Fruit fly (Drosophila melanogaster) whole organism, embryonic: Measurements from ENCODE around the gene Btnd.
A peak's percentile ranks its signal among the peaks of the same experiment; 100 is the strongest.

Experiments
- Asciz ChIP-seq: fragments of 200-800 bp; sonication (Bioruptor generic); optimal IDR thresholded peaks from 2 replicates; lab custom pipeline; 2017; ENCODE audit warnings: missing biosample characterization, mild to moderate bottlenecking, missing genetic modification characterization, missing genetic modification reagents
- C15 ChIP-seq: fragments of 200-800 bp; sonication (Bioruptor generic); IDR thresholded peaks from 3 replicates; pipeline ENCODE4 v1.3.6; 2022; ENCODE audit warnings: missing biosample characterization, missing genetic modification characterization
- CG11247 ChIP-seq: fragments of 200-800 bp; sonication (Bioruptor generic); IDR thresholded peaks from 2 replicates; pipeline ENCODE4 v1.3.6; 2022; ENCODE audit warnings: missing biosample characterization, missing genetic modification characterization
- CG11695 ChIP-seq: fragments of 200-800 bp; sonication (Bioruptor generic); IDR thresholded peaks from 3 replicates; pipeline ENCODE4 v1.3.6; 2022; ENCODE audit warnings: missing biosample characterization, missing genetic modification characterization
- CG13775 ChIP-seq: fragments of 200-800 bp; sonication (Bioruptor generic); optimal IDR thresholded peaks from 3 replicates; lab custom pipeline; 2017; ENCODE audit warnings: missing biosample characterization, mild to moderate bottlenecking, missing genetic modification characterization
- CG15514 ChIP-seq: fragments of 200-800 bp; sonication (Bioruptor generic); optimal IDR thresholded peaks from 3 replicates; lab custom pipeline; 2017; ENCODE audit warnings: missing biosample characterization, missing genetic modification characterization, mild to moderate bottlenecking, moderate library complexity, missing genetic modification reagents
- CG16815 ChIP-seq: fragments of 200-800 bp; sonication (Bioruptor generic); optimal IDR thresholded peaks from 3 replicates; lab custom pipeline; 2017; ENCODE audit warnings: missing biosample characterization, mild to moderate bottlenecking, missing genetic modification characterization
- CG17359 ChIP-seq: fragments of 200-800 bp; sonication (Bioruptor generic); optimal IDR thresholded peaks from 3 replicates; lab custom pipeline; 2018; ENCODE audit warnings: missing biosample characterization, mild to moderate bottlenecking, missing genetic modification characterization, moderate library complexity
- CG2120 ChIP-seq: fragments of 200-800 bp; sonication (Bioruptor generic); optimal IDR thresholded peaks from 3 replicates; lab custom pipeline; 2016; ENCODE audit warnings: missing biosample characterization, missing genetic modification characterization
- CG30403 ChIP-seq: fragments of 200-800 bp; sonication (Bioruptor generic); optimal IDR thresholded peaks from 3 replicates; lab custom pipeline; 2016; ENCODE audit warnings: missing biosample characterization, missing genetic modification characterization
- CG30431 ChIP-seq: fragments of 200-800 bp; sonication (Bioruptor generic); optimal IDR thresholded peaks from 2 replicates; lab custom pipeline; 2017; ENCODE audit warnings: missing biosample characterization, missing genetic modification characterization
- CG43689 ChIP-seq: fragments of 200-800 bp; sonication (Bioruptor generic); IDR thresholded peaks from 2 replicates; pipeline ENCODE4 v1.3.6; 2022; ENCODE audit warnings: missing biosample characterization, missing genetic modification characterization
- CG4707 ChIP-seq: fragments of 200-800 bp; sonication (Bioruptor generic); optimal IDR thresholded peaks from 2 replicates; lab custom pipeline; 2018; ENCODE audit warnings: missing biosample characterization, mild to moderate bottlenecking, missing genetic modification characterization, moderate library complexity
- CG6654 ChIP-seq: fragments of 200-800 bp; sonication (Bioruptor generic); optimal IDR thresholded peaks from 2 replicates; lab custom pipeline; 2017; ENCODE audit warnings: missing biosample characterization, mild to moderate bottlenecking, missing genetic modification characterization
- CG6689 ChIP-seq: fragments of 200-800 bp; sonication (Bioruptor generic); IDR thresholded peaks from 2 replicates; pipeline ENCODE4 v1.3.6; 2022; ENCODE audit warnings: missing biosample characterization, missing genetic modification characterization
- CG7786 ChIP-seq: fragments of 200-800 bp; sonication (Bioruptor generic); optimal IDR thresholded peaks from 2 replicates; lab custom pipeline; 2016; ENCODE audit warnings: missing biosample characterization, missing genetic modification characterization
- CG7928 ChIP-seq: fragments of 200-800 bp; sonication (Bioruptor generic); optimal IDR thresholded peaks from 2 replicates; lab custom pipeline; 2017; ENCODE audit warnings: missing biosample characterization, mild to moderate bottlenecking, missing genetic modification characterization
- CG8281 ChIP-seq: fragments of 200-800 bp; sonication (Bioruptor generic); optimal IDR thresholded peaks from 2 replicates; lab custom pipeline; 2018; ENCODE audit warnings: missing biosample characterization, mild to moderate bottlenecking, missing genetic modification characterization, moderate library complexity
- CTCF ChIP-seq: fragments of 200-800 bp; sonication (Bioruptor generic); optimal IDR thresholded peaks from 2 replicates; lab custom pipeline; 2017; ENCODE audit warnings: missing biosample characterization, mild to moderate bottlenecking, missing genetic modification characterization, moderate library complexity
- Dfd ChIP-seq, 2 experiments: fragments of >200 bp; optimal IDR thresholded peaks; 2 replicates each; lab custom pipeline; 2017; ENCODE audit warnings: missing biosample characterization in 2 of 2, missing genetic modification characterization in 2 of 2
- Dip3 ChIP-seq: fragments of 200-800 bp; sonication (Bioruptor generic); optimal IDR thresholded peaks from 3 replicates; lab custom pipeline; 2016; ENCODE audit warnings: missing biosample characterization, missing genetic modification characterization
- Eip74EF ChIP-seq, 2 experiments: fragments of 200-800 bp in 1 of 2; fragments of >200 bp in 1 of 2; sonication (Bioruptor generic) in 1 of 2; optimal IDR thresholded peaks; 2 replicates each; lab custom pipeline; 2017 to 2019; ENCODE audit warnings: missing biosample characterization in 2 of 2, missing genetic modification characterization in 2 of 2, mild to moderate bottlenecking in 1 of 2, moderate library complexity in 1 of 2
- Ets97D ChIP-seq: fragments of 200-800 bp; sonication (Bioruptor generic); optimal IDR thresholded peaks from 3 replicates; lab custom pipeline; 2016; ENCODE audit warnings: missing biosample characterization, missing genetic modification characterization
- HLH4C ChIP-seq: fragments of 200-800 bp; sonication (Bioruptor generic); IDR thresholded peaks from 3 replicates; pipeline ENCODE4 v1.3.6; 2022; ENCODE audit warnings: missing biosample characterization, missing genetic modification characterization; ENCODE audit not compliant: partially characterized antibody
- Hand ChIP-seq: fragments of 200-800 bp; sonication (Bioruptor generic); optimal IDR thresholded peaks from 2 replicates; lab custom pipeline; 2017; ENCODE audit warnings: mild to moderate bottlenecking, missing biosample characterization, missing genetic modification reagents, missing genetic modification characterization
- Max ChIP-seq: fragments of 200-800 bp; sonication (Bioruptor generic); optimal IDR thresholded peaks from 2 replicates; lab custom pipeline; 2016; ENCODE audit warnings: missing biosample characterization, mild to moderate bottlenecking, missing genetic modification characterization
- NC2α ChIP-seq: fragments of 200-800 bp; sonication (Bioruptor generic); optimal IDR thresholded peaks from 2 replicates; lab custom pipeline; 2016; ENCODE audit warnings: missing biosample characterization, missing genetic modification characterization
- Oaz ChIP-seq: fragments of 200-800 bp; sonication (Bioruptor generic); IDR thresholded peaks from 2 replicates; pipeline ENCODE4 v1.3.6; 2022; ENCODE audit warnings: missing biosample characterization, missing genetic modification characterization
- Opbp ChIP-seq: fragments of 200-800 bp; sonication (Bioruptor generic); IDR thresholded peaks from 3 replicates; pipeline ENCODE4 v1.3.6; 2022; ENCODE audit warnings: missing biosample characterization, missing genetic modification characterization; ENCODE audit not compliant: partially characterized antibody
- Sry-δ ChIP-seq: fragments of 200-800 bp; sonication (Bioruptor generic); optimal IDR thresholded peaks from 2 replicates; lab custom pipeline; 2016; ENCODE audit warnings: missing biosample characterization, missing genetic modification characterization
- Ssrp ChIP-seq: fragments of 200-800 bp; sonication (Bioruptor generic); optimal IDR thresholded peaks from 2 replicates; lab custom pipeline; 2018; ENCODE audit warnings: missing biosample characterization, mild to moderate bottlenecking, missing genetic modification characterization, moderate library complexity
- Stat92E ChIP-seq, 3 experiments: fragments of >200 bp in 2 of 3; fragments of 200-800 bp in 1 of 3; sonication (Bioruptor generic) in 1 of 3; optimal IDR thresholded peaks; 2 replicates each; lab custom pipeline; 2017 to 2019; ENCODE audit warnings: missing biosample characterization in 3 of 3, missing genetic modification characterization in 3 of 3, mild to moderate bottlenecking in 1 of 3, moderate library complexity in 1 of 3
- Xrp1 ChIP-seq: fragments of 200-800 bp; sonication (Bioruptor generic); IDR thresholded peaks from 2 replicates; pipeline ENCODE4 v1.3.6; 2022; ENCODE audit warnings: missing biosample characterization, missing genetic modification characterization
- ac ChIP-seq: fragments of 200-800 bp; sonication (Bioruptor generic); optimal IDR thresholded peaks from 3 replicates; lab custom pipeline; 2017; ENCODE audit warnings: missing biosample characterization, mild to moderate bottlenecking, missing genetic modification characterization
- chm ChIP-seq: fragments of 200-800 bp; sonication (Bioruptor generic); IDR thresholded peaks from 2 replicates; pipeline ENCODE4 v1.3.6; 2022; ENCODE audit warnings: missing biosample characterization, missing genetic modification characterization
- corto ChIP-seq: fragments of 200-800 bp; sonication (Bioruptor generic); optimal IDR thresholded peaks from 2 replicates; lab custom pipeline; 2016; ENCODE audit warnings: missing biosample characterization, mild to moderate bottlenecking, missing genetic modification characterization, moderate library complexity
- dimm ChIP-seq: fragments of 200-800 bp; sonication (Bioruptor generic); IDR thresholded peaks from 2 replicates; pipeline ENCODE4 v1.3.6; 2022; ENCODE audit warnings: missing biosample characterization, missing genetic modification characterization
- disco-r ChIP-seq: fragments of 200-800 bp; sonication (Bioruptor generic); optimal IDR thresholded peaks from 2 replicates; lab custom pipeline; 2016; ENCODE audit warnings: missing biosample characterization, missing genetic modification characterization
- emc ChIP-seq: fragments of 200-800 bp; sonication (Bioruptor generic); optimal IDR thresholded peaks from 2 replicates; lab custom pipeline; 2016; ENCODE audit warnings: missing biosample characterization, missing genetic modification characterization
- esg ChIP-seq: fragments of 200-800 bp; sonication (Bioruptor generic); conservative IDR thresholded peaks from 2 replicates; pipeline ENCODE4 v1.3.6; 2022; ENCODE audit warnings: missing biosample characterization, missing genetic modification characterization
- gem ChIP-seq: fragments of 200-800 bp; sonication (Bioruptor generic); optimal IDR thresholded peaks from 2 replicates; lab custom pipeline; 2019; ENCODE audit warnings: missing biosample characterization, mild to moderate bottlenecking, missing genetic modification characterization, moderate library complexity
- hb ChIP-seq: fragments of 200-800 bp; sonication (Bioruptor generic); IDR thresholded peaks from 3 replicates; pipeline ENCODE4 v1.3.6; 2022; ENCODE audit warnings: missing biosample characterization, missing genetic modification characterization; ENCODE audit not compliant: partially characterized antibody
- prd ChIP-seq, 3 experiments: fragments of >200 bp in 2 of 3; fragments of 200-800 bp in 1 of 3; sonication (Bioruptor generic) in 1 of 3; optimal IDR thresholded peaks in 2 of 3; IDR thresholded peaks in 1 of 3; 2 replicates in 2 of 3; 3 replicates in 1 of 3; pipeline versions ENCODE4 v1.3.6 to Lab custom; 2017 to 2022; ENCODE audit warnings: missing biosample characterization in 1 of 3, missing genetic modification characterization in 1 of 3
- sens-2 ChIP-seq: fragments of 200-800 bp; sonication (Bioruptor generic); IDR thresholded peaks from 2 replicates; pipeline ENCODE4 v1.3.6; 2022; ENCODE audit warnings: missing biosample characterization, missing genetic modification characterization
- stwl ChIP-seq: fragments of 200-800 bp; sonication (Bioruptor generic); optimal IDR thresholded peaks from 3 replicates; lab custom pipeline; 2018; ENCODE audit warnings: missing biosample characterization, mild to moderate bottlenecking, missing genetic modification characterization, moderate library complexity
- tap ChIP-seq: fragments of 200-800 bp; optimal IDR thresholded peaks from 3 replicates; lab custom pipeline; 2019; ENCODE audit warnings: missing biosample characterization, mild to moderate bottlenecking, missing genetic modification characterization, moderate library complexity
- trem ChIP-seq: fragments of 200-800 bp; optimal IDR thresholded peaks from 3 replicates; lab custom pipeline; 2019; ENCODE audit warnings: missing biosample characterization, mild to moderate bottlenecking, missing genetic modification characterization, moderate library complexity

Btnd gene

dm6 chrX:6224225-6225190 is 5.4 kb upstream of the Btnd start, which contains the start of gene sqh (continued):
- peak in 1 of 2 experiments; percentile 88 for TF ChIP-seq Eip74EF (GFP tag; optimal IDR thresholded peaks at IDR 0.05; lab: Kevin White, UChicago)
- TF ChIP-seq CG11247 (GFP tag; lab: Robert Waterston, UW) = peak; percentile 74
- peak; percentile 42 for TF ChIP-seq CG7786 (GFP tag; lab: Kevin White, UChicago)
- TF ChIP-seq esg (GFP tag; lab: Robert Waterston, UW) = peak; percentile 85
- TF ChIP-seq trem = peak; percentile 55
- TF ChIP-seq Opbp = no peak
- peak; percentile 48 for TF ChIP-seq CTCF
- peak; percentile 68 for TF ChIP-seq CG15514
- peak; percentile 64; the same call in 1 of the 2 replicates for TF ChIP-seq CG43689 (GFP tag; lab: Robert Waterston, UW)
- no peak for TF ChIP-seq prd (optimal IDR thresholded peaks at IDR 0.05; lab: Kevin White, UChicago)
- peak; percentile 94 for TF ChIP-seq prd (GFP tag; IDR thresholded peaks at IDR 0.05; lab: Robert Waterston, UW)
- TF ChIP-seq Sry-δ (GFP tag; lab: Kevin White, UChicago) = no peak
- TF ChIP-seq Hand (GFP tag; lab: Kevin White, UChicago) = peak; percentile 86
- TF ChIP-seq Max (GFP tag; lab: Kevin White, UChicago) = peak; percentile 71
- TF ChIP-seq CG2120 (GFP tag; lab: Kevin White, UChicago) = peak; percentile 83
- TF ChIP-seq Ssrp = peak; percentile 84
- TF ChIP-seq CG30403 (GFP tag; lab: Kevin White, UChicago) = peak; percentile 89
- peak; percentile 82 for TF ChIP-seq CG17359 (tag; lab: Kevin White, UChicago)
- TF ChIP-seq corto (GFP tag; lab: Kevin White, UChicago) = peak; percentile 84
- peak; percentile 44 for TF ChIP-seq CG7928 (GFP tag; lab: Kevin White, UChicago)
- TF ChIP-seq CG6689 (GFP tag; lab: Robert Waterston, UW) = peak; percentile 95
- TF ChIP-seq gem (tag; lab: Kevin White, UChicago) = peak; percentile 92
- TF ChIP-seq Xrp1 (GFP tag; lab: Robert Waterston, UW) = peak; percentile 91
- TF ChIP-seq emc (GFP tag; lab: Kevin White, UChicago) = no peak
- TF ChIP-seq sens-2 (GFP tag; lab: Robert Waterston, UW) = peak; percentile 70
- peak; percentile 46 for TF ChIP-seq disco-r
- peak; percentile 91 for TF ChIP-seq CG11695
- TF ChIP-seq stwl (tag; lab: Kevin White, UChicago) = no peak
- TF ChIP-seq CG4707 (GFP tag; lab: Kevin White, UChicago) = peak; percentile 78
- peak; percentile 82 for TF ChIP-seq Oaz
- peak; percentile 78 for TF ChIP-seq C15
- peak; percentile 62; the same call in 1 of the 2 replicates for TF ChIP-seq dimm (GFP tag; lab: Robert Waterston, UW)
- TF ChIP-seq Asciz (GFP tag; lab: Kevin White, UChicago) = peak; percentile 78
- no peak for TF ChIP-seq HLH4C (GFP tag; lab: Robert Waterston, UW)
- TF ChIP-seq chm (GFP tag; lab: Robert Waterston, UW) = peak; percentile 81
- no peak for TF ChIP-seq hb
- peak; percentile 39 for TF ChIP-seq CG6654 (GFP tag; lab: Kevin White, UChicago)
- peak; percentile 89 for TF ChIP-seq CG16815 (GFP tag; lab: Kevin White, UChicago)
- TF ChIP-seq Dfd (GFP tag; optimal IDR thresholded peaks at IDR 0.05; lab: Kevin White, UChicago) = no peak
- no peak for TF ChIP-seq Ets97D (GFP tag; lab: Kevin White, UChicago)
- peak; percentile 85 for TF ChIP-seq CG13775 (GFP tag; lab: Kevin White, UChicago)
- no peak for TF ChIP-seq NC2α (GFP tag; lab: Kevin White, UChicago)
- peak; percentile 82 for TF ChIP-seq CG30431 (GFP tag; lab: Kevin White, UChicago)
- peak; percentile 63 for TF ChIP-seq Dip3 (GFP tag; lab: Kevin White, UChicago)
- TF ChIP-seq CG8281 (tag; lab: Kevin White, UChicago) = peak; percentile 79
- TF ChIP-seq Stat92E (GFP tag; optimal IDR thresholded peaks at IDR 0.05; lab: Kevin White, UChicago) = peak in 1 of 3 experiments; percentile 95
- peak; percentile 77 for TF ChIP-seq tap (tag; lab: Kevin White, UChicago)
- peak; percentile 65 for TF ChIP-seq ac
